Worm (Caenorhabditis elegans): ENCODE results near the gene C31C9.6.

C31C9.6 gene

ce11 chrII:13611186-13611585 is 50.7 kb downstream of the C31C9.6 start, which contains the start of gene gst-24:
TSS of gene gst-24 (minus strand) at chrII:13611366.
- TF ChIP-seq nhr-76 (tag; optimal IDR thresholded peaks at IDR 0.05): no peak
- TF ChIP-seq pha-4 (tag; optimal IDR thresholded peaks at IDR 0.05): peak; percentile 42

- no peak for TF ChIP-seq fkh-10 (GFP tag; optimal IDR thresholded peaks at IDR 0.05)
- peak; percentile 64 for TF ChIP-seq elt-2 (tag; optimal IDR thresholded peaks at IDR 0.05)
- no peak for TF ChIP-seq nhr-11 (tag; optimal IDR thresholded peaks at IDR 0.05)
- peak; percentile 68 for TF ChIP-seq nhr-43 (tag; optimal IDR thresholded peaks at IDR 0.05; ENCODE audit: poor library complexity, severe bottlenecking)
- peak; percentile 53 for TF ChIP-seq ceh-28 (tag; optimal IDR thresholded peaks at IDR 0.05)
- TF ChIP-seq ZK546.5 (tag; optimal IDR thresholded peaks at IDR 0.05): no peak
- TF ChIP-seq tbx-2 (tag; optimal IDR thresholded peaks at IDR 0.05): no peak
- TF ChIP-seq R02D3.7 (tag; optimal IDR thresholded peaks at IDR 0.05): no peak
- no peak for TF ChIP-seq skn-1 (tag; optimal IDR thresholded peaks at IDR 0.05)
- TF ChIP-seq zag-1 (tag; optimal IDR thresholded peaks at IDR 0.05): no peak
- TF ChIP-seq elt-1 (tag; optimal IDR thresholded peaks at IDR 0.05): peak; percentile 61
- peak; percentile 75 for TF ChIP-seq pha-4 (tag; optimal IDR thresholded peaks at IDR 0.05)
- TF ChIP-seq elt-3 (tag; optimal IDR thresholded peaks at IDR 0.05): no peak
- TF ChIP-seq pqm-1 (tag; optimal IDR thresholded peaks at IDR 0.05): peak; percentile 49
- peak; percentile 64 for TF ChIP-seq nhr-25 (tag; optimal IDR thresholded peaks at IDR 0.05)
- TF ChIP-seq snpc-4 (tag; optimal IDR thresholded peaks at IDR 0.05): no peak
- TF ChIP-seq nhr-23 (tag; optimal IDR thresholded peaks at IDR 0.05): peak; percentile 48
- TF ChIP-seq fkh-2 (tag; optimal IDR thresholded peaks at IDR 0.05): no peak
- no peak for TF ChIP-seq nhr-67 (tag; optimal IDR thresholded peaks at IDR 0.05)
- TF ChIP-seq mdl-1 (tag; optimal IDR thresholded peaks at IDR 0.05): peak; percentile 54
- no peak for TF ChIP-seq aly-2 (tag; optimal IDR thresholded peaks at IDR 0.05)
- no peak for TF ChIP-seq nhr-76 (tag; optimal IDR thresholded peaks at IDR 0.05)
- peak; percentile 14 for TF ChIP-seq jun-1 (tag; optimal IDR thresholded peaks at IDR 0.05)
- TF ChIP-seq egl-5 (tag; optimal IDR thresholded peaks at IDR 0.05): no peak
- TF ChIP-seq nfya-1 (tag; optimal IDR thresholded peaks at IDR 0.05; ENCODE audit: insufficient read depth): peak; percentile 8
Observed at ce11 chrII:13609655-13610054, 52.2 kb downstream of the C31C9.6 start, which contains the start of gene gst-20. TSS of gene gst-20 (minus strand) at chrII:13609824.
